Fruit fly (Drosophila melanogaster): ENCODE data around the gene CG17776.

CG17776 gene

dm6 chrX:2145690-2146470 is 38.6 kb upstream of the CG17776 start:
- TF ChIP-seq CG17801 (GFP tag; optimal IDR thresholded peaks at IDR 0.05; ENCODE audit: partially characterized antibody), result peak; percentile 80

- TF ChIP-seq CG17801 (GFP tag; optimal IDR thresholded peaks at IDR 0.05; ENCODE audit: partially characterized antibody), result no peak
Measured at dm6 chrX:2146574-2146973, 38.0 kb upstream of the CG17776 start.

DNA sequence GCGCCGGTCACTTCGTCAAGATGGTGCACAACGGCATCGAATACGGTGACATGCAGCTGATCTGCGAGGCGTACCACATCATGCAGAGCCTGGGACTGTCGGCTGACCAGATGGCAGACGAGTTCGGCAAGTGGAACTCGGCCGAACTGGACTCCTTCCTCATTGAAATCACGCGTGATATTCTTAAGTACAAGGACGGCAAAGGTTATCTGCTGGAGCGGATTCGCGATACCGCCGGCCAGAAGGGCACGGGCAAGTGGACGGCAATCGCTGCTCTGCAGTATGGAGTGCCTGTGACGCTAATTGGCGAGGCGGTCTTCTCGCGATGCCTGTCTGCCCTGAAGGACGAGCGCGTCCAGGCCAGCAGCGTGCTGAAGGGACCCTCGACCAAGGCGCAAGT is 37.0 kb upstream of the CG17776 start:
- TF ChIP-seq CG17801 (GFP tag; optimal IDR thresholded peaks at IDR 0.05; ENCODE audit: partially characterized antibody), result no peak

DNA sequence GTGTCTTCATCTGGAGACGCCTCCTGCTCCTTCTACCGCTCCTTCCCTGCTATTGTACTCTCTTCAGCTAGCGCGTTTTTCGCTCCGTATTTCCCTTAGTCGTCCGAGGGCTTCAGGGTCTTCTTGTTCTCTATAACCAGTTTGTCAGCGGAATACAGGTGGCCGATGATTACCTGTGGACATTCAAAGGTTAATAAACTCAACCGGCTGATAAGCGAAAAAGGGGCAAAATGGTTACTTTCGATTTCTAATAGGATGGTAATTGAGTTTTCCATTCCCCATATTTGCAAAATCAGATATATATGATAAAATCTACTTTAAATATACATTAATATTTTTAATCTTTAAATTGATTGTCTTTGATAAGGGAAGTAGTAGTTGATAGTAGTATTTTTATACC is 35.9 kb upstream of the CG17776 start:
- TF ChIP-seq CG17801 (GFP tag; optimal IDR thresholded peaks at IDR 0.05; ENCODE audit: partially characterized antibody), result no peak

DNA sequence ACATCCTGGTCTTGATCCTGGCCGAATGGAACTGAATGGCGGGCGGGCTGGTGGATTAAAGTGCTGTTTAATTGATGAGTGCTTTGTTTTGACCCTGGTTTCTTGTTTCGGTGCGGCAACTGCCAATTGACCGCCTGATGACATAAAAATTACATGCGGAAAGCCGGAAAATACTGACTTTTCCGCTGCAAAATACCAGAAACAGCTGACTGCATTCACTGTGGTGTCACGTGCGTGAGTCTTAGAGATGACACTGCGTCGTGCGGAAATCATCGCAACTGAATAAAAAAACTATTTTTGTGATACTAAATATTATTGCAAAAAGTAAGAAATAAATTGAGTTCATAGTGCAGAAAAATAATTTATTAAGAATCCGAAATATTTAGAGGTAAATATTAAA is 35.0 kb upstream of the CG17776 start, which contains the start of gene bcn92:
bcn92 (minus strand) TSS at position 170 of the 400 bp plus-strand sequence.
- TF ChIP-seq CG17801 (GFP tag; optimal IDR thresholded peaks at IDR 0.05; ENCODE audit: partially characterized antibody), result peak; percentile 41

dm6 chrX:2155868-2156267 is 28.7 kb upstream of the CG17776 start:
- peak; percentile 38 for TF ChIP-seq CG17801 (GFP tag; optimal IDR thresholded peaks at IDR 0.05; ENCODE audit: partially characterized antibody)

dm6 chrX:2157929-2158610 is 26.5 kb upstream of the CG17776 start:
- TF ChIP-seq CG17801 (GFP tag; optimal IDR thresholded peaks at IDR 0.05; ENCODE audit: partially characterized antibody), result no peak

DNA sequence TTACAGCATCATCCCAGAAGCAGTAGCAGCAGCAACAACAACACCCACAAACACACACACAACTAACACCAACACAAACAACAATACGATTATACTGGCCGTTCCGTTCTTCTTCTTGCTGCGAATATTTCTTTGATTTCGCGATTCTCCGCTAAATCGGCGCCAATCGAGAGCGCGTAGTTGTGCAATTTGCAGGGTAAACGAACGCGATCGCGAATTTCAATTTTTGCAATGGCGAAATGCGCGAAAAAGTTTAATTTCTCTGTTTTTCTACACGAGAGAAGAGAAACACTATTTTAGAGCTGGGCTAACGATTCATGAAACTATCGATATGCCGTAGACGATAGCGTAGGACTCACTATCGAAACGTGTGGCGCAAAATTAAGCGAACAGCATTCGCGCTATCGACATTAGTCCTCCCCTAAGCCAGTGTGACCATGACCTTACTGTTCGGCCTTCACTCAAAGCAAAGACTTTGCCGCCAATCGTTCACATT is 25.8 kb upstream of the CG17776 start, which contains the start of gene wapl:
wapl (minus strand) TSS at position 316 of the 496 bp plus-strand sequence.
- peak; percentile 52 for TF ChIP-seq CG17801 (GFP tag; optimal IDR thresholded peaks at IDR 0.05; ENCODE audit: partially characterized antibody)

dm6 chrX:2161020-2161419 is 23.5 kb upstream of the CG17776 start:
- TF ChIP-seq CG17801 (GFP tag; optimal IDR thresholded peaks at IDR 0.05; ENCODE audit: partially characterized antibody), result no peak

DNA sequence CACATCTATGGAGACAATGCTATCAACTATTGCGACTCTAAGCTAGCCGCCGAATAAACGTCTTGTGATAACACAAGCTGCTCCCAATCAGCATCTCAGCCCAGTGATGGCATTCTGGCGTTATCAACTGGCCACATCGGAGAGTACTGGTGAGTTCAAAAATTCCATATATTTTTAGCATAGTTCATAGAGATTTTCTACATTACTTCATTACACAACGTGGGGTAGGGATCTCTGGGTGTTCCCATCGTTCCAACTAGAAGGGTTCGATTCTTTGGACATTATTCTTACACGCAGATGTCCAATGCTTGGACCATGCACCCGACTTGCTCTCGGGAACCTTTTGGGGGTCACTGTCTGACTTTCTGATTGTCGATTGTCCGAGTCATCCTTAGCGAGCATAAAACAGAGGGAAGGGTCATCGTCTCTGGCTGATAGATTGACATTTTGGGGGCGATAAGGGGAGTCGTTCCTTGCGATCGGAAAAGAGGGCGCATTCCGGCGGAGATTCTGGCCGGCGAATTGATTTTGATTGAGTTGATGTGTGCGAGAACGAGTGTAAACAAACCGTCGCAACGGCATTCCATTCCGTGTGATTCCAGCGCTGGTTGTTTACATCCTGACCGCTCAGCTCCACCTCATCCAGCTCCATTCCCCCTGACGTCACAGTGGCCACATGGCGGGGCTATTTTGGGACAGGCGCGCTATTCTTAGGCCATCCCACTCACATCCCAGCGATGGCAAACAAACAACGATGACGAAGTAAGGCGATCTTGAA is 22.2 kb upstream of the CG17776 start, which contains the start of the genes Cyp4d1 and CG3630:
Cyp4d1 (minus strand) TSS at position 51 of the 778 bp plus-strand sequence.
CG3630 (plus strand) TSS at position 67 of the 778 bp plus-strand sequence.
- TF ChIP-seq CG17801 (GFP tag; optimal IDR thresholded peaks at IDR 0.05; ENCODE audit: partially characterized antibody), result no peak

dm6 chrX:2163358-2163757 is 21.2 kb upstream of the CG17776 start:
- no peak for TF ChIP-seq CG17801 (GFP tag; optimal IDR thresholded peaks at IDR 0.05; ENCODE audit: partially characterized antibody)

dm6 chrX:2165394-2165793 is 19.1 kb upstream of the CG17776 start:
- no peak for TF ChIP-seq CG17801 (GFP tag; optimal IDR thresholded peaks at IDR 0.05; ENCODE audit: partially characterized antibody)

dm6 chrX:2166129-2166528 is 18.4 kb upstream of the CG17776 start:
- no peak for TF ChIP-seq CG17801 (GFP tag; optimal IDR thresholded peaks at IDR 0.05; ENCODE audit: partially characterized antibody)

DNA sequence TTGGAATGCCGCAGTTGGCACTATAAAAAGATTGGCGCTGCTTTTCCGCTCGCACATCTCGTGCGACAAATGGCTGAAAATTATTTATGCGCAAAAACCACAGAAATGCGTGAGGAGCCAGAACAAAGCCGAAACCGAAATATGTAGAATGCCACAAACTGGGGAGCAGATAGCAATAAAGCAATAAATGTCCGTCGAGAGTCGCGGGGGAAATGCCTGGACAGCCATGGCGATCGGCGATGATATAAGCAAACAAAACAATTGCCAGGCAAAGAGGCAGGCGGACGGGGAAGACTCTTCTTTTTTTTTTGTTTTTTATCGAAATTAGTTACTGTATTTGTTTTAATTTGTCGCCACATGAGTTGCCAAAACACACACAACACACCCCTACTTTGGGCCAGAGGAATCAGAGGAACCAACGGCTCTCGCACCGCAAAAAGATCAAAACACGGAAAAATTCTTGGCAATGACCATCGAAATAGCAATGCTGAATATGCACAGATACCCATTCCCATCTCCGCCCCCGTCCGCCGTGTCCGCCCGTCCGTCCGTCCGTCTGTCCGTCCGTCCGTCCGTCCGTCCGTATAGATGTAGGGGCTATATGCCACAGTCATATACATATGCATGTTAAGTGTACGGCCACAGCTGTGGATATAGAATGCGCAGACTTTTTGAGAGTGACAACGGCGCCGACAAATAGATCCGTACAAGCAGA is 15.9 kb upstream of the CG17776 start:
- no peak for TF ChIP-seq CG17801 (GFP tag; optimal IDR thresholded peaks at IDR 0.05; ENCODE audit: partially characterized antibody)

Measured in ovary, adult (tissue).